Worm (Caenorhabditis elegans) whole organism, L4 larva: ENCODE measurements around the gene M106.7.

Experiments used
- Y75B8A.6 ChIP-seq: fragments of 200-800 bp; sonication (Bioruptor generic); IDR thresholded peaks from 2 replicates; pipeline ENCODE4 v1.3.6; 2022; ENCODE audit warnings: missing genetic modification reagents, missing genetic modification characterization, missing compliant biosample characterization
- ceh-28 ChIP-seq: fragments of 150-350 bp; optimal IDR thresholded peaks from 2 replicates; lab custom pipeline; 2014; ENCODE audit warnings: missing biosample characterization, missing genetic modification reagents, missing genetic modification characterization
- ceh-62 ChIP-seq: sonication (generic microtip); optimal IDR thresholded peaks from 2 replicates; lab custom pipeline; 2017; ENCODE audit warnings: missing biosample characterization, missing genetic modification characterization
- cey-2 ChIP-seq: sonication (generic microtip); optimal IDR thresholded peaks from 3 replicates; lab custom pipeline; 2017; ENCODE audit warnings: missing genetic modification characterization, mild to moderate bottlenecking, missing compliant biosample characterization, antibody characterized with exemption, borderline replicate concordance; ENCODE audit not compliant: insufficient read depth
- dmd-6 ChIP-seq: fragments of 200-800 bp; sonication (Bioruptor generic); IDR thresholded peaks from 2 replicates; pipeline ENCODE4 v1.3.6; 2022; ENCODE audit warnings: missing genetic modification reagents, missing genetic modification characterization, missing compliant biosample characterization
- egl-27 ChIP-seq: sonication (generic microtip); optimal IDR thresholded peaks from 3 replicates; lab custom pipeline; 2017; ENCODE audit warnings: missing biosample characterization, missing genetic modification reagents, missing genetic modification characterization
- hif-1 ChIP-seq, 2 experiments: sonication (generic microtip); optimal IDR thresholded peaks; 2 replicates each; lab custom pipeline; 2016 to 2017; ENCODE audit warnings: missing compliant biosample characterization in 2 of 2, missing genetic modification characterization in 2 of 2, missing genetic modification reagents in 2 of 2, missing genotype in 2 of 2, mild to moderate bottlenecking in 1 of 2
- nhr-10 ChIP-seq: fragments of 150-350 bp; optimal IDR thresholded peaks from 2 replicates; lab custom pipeline; 2014; ENCODE audit warnings: missing biosample characterization, missing genetic modification characterization
- nhr-11 ChIP-seq: fragments of 150-350 bp; optimal IDR thresholded peaks from 2 replicates; lab custom pipeline; 2014; ENCODE audit warnings: missing biosample characterization, missing genetic modification characterization
- pha-4 ChIP-seq, 2 experiments: fragments of 150-350 bp in 1 of 2; fragments of 200-800 bp in 1 of 2; sonication (Bioruptor generic) in 1 of 2; IDR thresholded peaks in 1 of 2; optimal IDR thresholded peaks in 1 of 2; 2 replicates each; pipeline versions ENCODE4 v1.3.6 to Lab custom; 2014 to 2022; ENCODE audit warnings: missing genetic modification characterization in 2 of 2, missing genetic modification reagents in 2 of 2, missing biosample characterization in 1 of 2, missing compliant biosample characterization in 1 of 2
- saeg-2 ChIP-seq: fragments of 200-800 bp; sonication (Bioruptor generic); IDR thresholded peaks from 2 replicates; pipeline ENCODE4 v1.3.6; 2022; ENCODE audit warnings: missing genetic modification reagents, missing genetic modification characterization, missing compliant biosample characterization
- zag-1 ChIP-seq: fragments of 150-350 bp; optimal IDR thresholded peaks from 2 replicates; lab custom pipeline; 2014; ENCODE audit warnings: missing biosample characterization, missing genetic modification characterization
- ztf-7 ChIP-seq: fragments of 150-350 bp; optimal IDR thresholded peaks from 2 replicates; lab custom pipeline; 2014; ENCODE audit warnings: missing biosample characterization, missing genetic modification characterization

DNA sequence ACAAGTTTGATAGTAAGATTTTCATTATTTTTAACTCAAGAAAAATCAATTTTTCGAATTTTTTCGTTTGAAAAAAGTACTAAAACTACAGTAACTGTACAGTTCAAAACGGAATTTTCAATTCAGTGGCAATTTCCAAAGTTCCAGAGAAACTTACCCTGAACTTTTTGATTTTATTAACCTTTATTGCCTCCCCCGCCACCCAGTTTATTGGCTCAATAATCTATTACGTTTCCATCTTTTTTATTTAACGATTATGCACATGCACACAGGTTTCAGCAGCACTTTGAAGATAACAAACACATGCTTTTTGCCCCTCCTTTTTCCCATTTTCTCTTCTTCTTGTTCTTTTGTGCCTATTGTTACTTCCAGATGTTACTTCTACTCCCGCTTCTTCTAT lies 23.6 kb upstream of the M106.7 start, which contains the start of gene lurp-1:
- TF ChIP-seq cey-2 (tag; lab: Kevin White, UChicago) (no peak), Y75B8A.6 (GFP tag; lab: Robert Waterston, UW) (no peak), nhr-11 (tag; lab: Kevin White, UChicago) (no peak), hif-1 (tag; optimal IDR thresholded peaks at IDR 0.05; lab: Kevin White, UChicago) (no peak), saeg-2 (GFP tag; lab: Robert Waterston, UW) (no peak), dmd-6 (GFP tag; lab: Robert Waterston, UW) (no peak), nhr-10 (tag; lab: Kevin White, UChicago) (no peak), zag-1 (tag; lab: Kevin White, UChicago) (no peak), ceh-28 (tag; lab: Kevin White, UChicago) (no peak), egl-27 (tag; lab: Kevin White, UChicago) (no peak), ceh-62 (tag; lab: Kevin White, UChicago) (no peak), ztf-7 (no peak), pha-4 (GFP tag; IDR thresholded peaks at IDR 0.05; lab: Robert Waterston, UW) (no peak), pha-4 (tag; optimal IDR thresholded peaks at IDR 0.05; lab: Kevin White, UChicago) (no peak)
